Worm (Caenorhabditis elegans): ENCODE data around the gene mstr-2.

The mstr-2 gene

ce11 chrIII:4476313-4476712 lies 7.4 kb downstream of the mstr-2 start:
- TF ChIP-seq ces-1 (GFP tag; optimal IDR thresholded peaks at IDR 0.05) (no peak), lir-3 (tag; optimal IDR thresholded peaks at IDR 0.05; ENCODE audit: poor library complexity) (no peak), snpc-4 (tag; optimal IDR thresholded peaks at IDR 0.05) (no peak)

ce11 chrIII:4476806-4477205 lies 7.9 kb downstream of the mstr-2 start:
- TF ChIP-seq lin-15B (tag; optimal IDR thresholded peaks at IDR 0.05) (no peak), lsy-2 (tag; optimal IDR thresholded peaks at IDR 0.05) (peak in 1 of 2 experiments; percentile 14), sup-37 (GFP tag; optimal IDR thresholded peaks at IDR 0.05) (no peak), C04F5.9 (tag; optimal IDR thresholded peaks at IDR 0.05) (no peak), zip-4 (GFP tag; optimal IDR thresholded peaks at IDR 0.05) (no peak), ztf-4 (tag; optimal IDR thresholded peaks at IDR 0.05) (no peak)

- TF ChIP-seq jun-1 (tag; optimal IDR thresholded peaks at IDR 0.05), result no peak
- TF ChIP-seq zag-1 (tag; optimal IDR thresholded peaks at IDR 0.05), result no peak
- TF ChIP-seq nhr-28 (tag; optimal IDR thresholded peaks at IDR 0.05), result no peak
- no peak for TF ChIP-seq unc-30 (tag; optimal IDR thresholded peaks at IDR 0.05)
- TF ChIP-seq efl-1 (optimal IDR thresholded peaks at IDR 0.05), result no peak
- TF ChIP-seq efl-1 (GFP tag; optimal IDR thresholded peaks at IDR 0.05 in 1 of 2), result no peak
- TF ChIP-seq zip-4 (GFP tag; optimal IDR thresholded peaks at IDR 0.05), result no peak
- no peak for TF ChIP-seq pqm-1 (tag; optimal IDR thresholded peaks at IDR 0.05)
- no peak for TF ChIP-seq ceh-82 (tag; optimal IDR thresholded peaks at IDR 0.05)
- no peak for TF ChIP-seq blmp-1 (tag; optimal IDR thresholded peaks at IDR 0.05)
- TF ChIP-seq mef-2 (tag; optimal IDR thresholded peaks at IDR 0.05), result no peak
Measured at ce11 chrIII:4477472-4477871, 8.6 kb downstream of the mstr-2 start, which contains the start of gene ins-17. Gene ins-17, minus strand, starts transcription at chrIII:4477572.

ce11 chrIII:4481787-4482186 lies 12.9 kb downstream of the mstr-2 start:
- TF ChIP-seq alr-1 (tag; optimal IDR thresholded peaks at IDR 0.05; ENCODE audit: borderline replicate concordance) (no peak), mep-1 (tag; optimal IDR thresholded peaks at IDR 0.05) (no peak), xbp-1 (tag; optimal IDR thresholded peaks at IDR 0.05) (no peak), aha-1 (tag; optimal IDR thresholded peaks at IDR 0.05) (no peak), sptf-1 (tag; optimal IDR thresholded peaks at IDR 0.05) (no peak), ceh-88 (GFP tag; IDR thresholded peaks at IDR 0.05) (no peak), ama-1 (optimal IDR thresholded peaks at IDR 0.05) (no peak), hlh-4 (tag; optimal IDR thresholded peaks at IDR 0.05) (no peak), ets-5 (GFP tag; IDR thresholded peaks at IDR 0.05) (no peak), nhr-76 (tag; optimal IDR thresholded peaks at IDR 0.05) (no peak), unc-130 (tag; optimal IDR thresholded peaks at IDR 0.05) (no peak), nhr-11 (tag; optimal IDR thresholded peaks at IDR 0.05) (no peak), zip-4 (GFP tag; optimal IDR thresholded peaks at IDR 0.05) (no peak), snpc-4 (tag; optimal IDR thresholded peaks at IDR 0.05) (no peak), dpl-1 (GFP tag; optimal IDR thresholded peaks at IDR 0.05) (no peak), unc-30 (tag; optimal IDR thresholded peaks at IDR 0.05) (no peak), lin-13 (GFP tag; optimal IDR thresholded peaks at IDR 0.05) (no peak), ztf-4 (tag; optimal IDR thresholded peaks at IDR 0.05) (no peak), lin-14 (GFP tag; optimal IDR thresholded peaks at IDR 0.05) (no peak), lin-15B (tag; optimal IDR thresholded peaks at IDR 0.05) (no peak)

- TF ChIP-seq lin-14 (GFP tag; optimal IDR thresholded peaks at IDR 0.05), result peak; percentile 60
- TF ChIP-seq nhr-90 (tag; optimal IDR thresholded peaks at IDR 0.05; ENCODE audit: poor library complexity), result no peak
- TF ChIP-seq unc-86 (tag; optimal IDR thresholded peaks at IDR 0.05), result peak; percentile 57
Measured at ce11 chrIII:4482986-4483385, 14.1 kb downstream of the mstr-2 start.

Data from whole organism, L1 larva.